Fruit fly (Drosophila melanogaster) whole organism, embryonic: ENCODE data around the gene Acph-1.

Experiments used
- Aef1 ChIP-seq: fragments of 200-800 bp; sonication (Bioruptor generic); IDR thresholded peaks from 3 replicates; pipeline ENCODE4 v1.3.6; 2022; ENCODE audit warnings: missing biosample characterization, missing genetic modification characterization
- CG11504 ChIP-seq: fragments of 200-800 bp; sonication (Bioruptor generic); optimal IDR thresholded peaks from 3 replicates; lab custom pipeline; 2019; ENCODE audit warnings: missing biosample characterization, mild to moderate bottlenecking, missing genetic modification characterization, moderate library complexity
- CG11723 ChIP-seq: fragments of 200-800 bp; sonication (Bioruptor generic); optimal IDR thresholded peaks from 2 replicates; lab custom pipeline; 2017; ENCODE audit warnings: missing biosample characterization, mild to moderate bottlenecking, missing genetic modification characterization
- CG12769 ChIP-seq: fragments of 200-800 bp; sonication (Bioruptor generic); optimal IDR thresholded peaks from 2 replicates; lab custom pipeline; 2019; ENCODE audit warnings: missing biosample characterization, mild to moderate bottlenecking, missing genetic modification characterization, moderate library complexity
- CG13123 ChIP-seq: fragments of 200-800 bp; sonication (Bioruptor generic); optimal IDR thresholded peaks from 2 replicates; lab custom pipeline; 2016; ENCODE audit warnings: missing biosample characterization, missing genetic modification characterization
- CG15269 ChIP-seq: fragments of 200-800 bp; sonication (Bioruptor generic); optimal IDR thresholded peaks from 2 replicates; lab custom pipeline; 2018; ENCODE audit warnings: missing biosample characterization, mild to moderate bottlenecking, missing genetic modification characterization, moderate library complexity
- CG15514 ChIP-seq: fragments of 200-800 bp; sonication (Bioruptor generic); optimal IDR thresholded peaks from 3 replicates; lab custom pipeline; 2017; ENCODE audit warnings: missing biosample characterization, missing genetic modification characterization, mild to moderate bottlenecking, moderate library complexity, missing genetic modification reagents
- CG2116 ChIP-seq: fragments of 200-800 bp; sonication (Bioruptor generic); optimal IDR thresholded peaks from 3 replicates; lab custom pipeline; 2018; ENCODE audit warnings: missing biosample characterization, mild to moderate bottlenecking, missing genetic modification characterization
- CG2120 ChIP-seq: fragments of 200-800 bp; sonication (Bioruptor generic); optimal IDR thresholded peaks from 3 replicates; lab custom pipeline; 2016; ENCODE audit warnings: missing biosample characterization, missing genetic modification characterization
- CG30020 ChIP-seq: fragments of 200-800 bp; optimal IDR thresholded peaks from 2 replicates; lab custom pipeline; 2019; ENCODE audit warnings: missing biosample characterization, mild to moderate bottlenecking, missing genetic modification characterization, moderate library complexity
- CG30403 ChIP-seq: fragments of 200-800 bp; sonication (Bioruptor generic); optimal IDR thresholded peaks from 3 replicates; lab custom pipeline; 2016; ENCODE audit warnings: missing biosample characterization, missing genetic modification characterization
- CG6654 ChIP-seq: fragments of 200-800 bp; sonication (Bioruptor generic); optimal IDR thresholded peaks from 2 replicates; lab custom pipeline; 2017; ENCODE audit warnings: missing biosample characterization, mild to moderate bottlenecking, missing genetic modification characterization
- CG6683 ChIP-seq: fragments of 200-800 bp; sonication (Bioruptor generic); optimal IDR thresholded peaks from 2 replicates; lab custom pipeline; 2017; ENCODE audit warnings: missing biosample characterization, mild to moderate bottlenecking, missing genetic modification characterization, missing genetic modification reagents
- CG6689 ChIP-seq: fragments of 200-800 bp; sonication (Bioruptor generic); IDR thresholded peaks from 2 replicates; pipeline ENCODE4 v1.3.6; 2022; ENCODE audit warnings: missing biosample characterization, missing genetic modification characterization
- CG7372 ChIP-seq: fragments of 200-800 bp; sonication (Bioruptor generic); IDR thresholded peaks from 2 replicates; pipeline ENCODE4 v1.3.6; 2022; ENCODE audit warnings: missing biosample characterization, missing genetic modification characterization
- CG7745 ChIP-seq: fragments of 200-800 bp; sonication (Bioruptor generic); optimal IDR thresholded peaks from 2 replicates; lab custom pipeline; 2018; ENCODE audit warnings: missing biosample characterization, mild to moderate bottlenecking, missing genetic modification characterization, moderate library complexity
- CG8290 ChIP-seq, 3 experiments: fragments of 200-800 bp; sonication (Bioruptor generic); optimal IDR thresholded peaks; 2 replicates each; lab custom pipeline; 2016 to 2019; ENCODE audit warnings: missing biosample characterization in 3 of 3, missing genetic modification characterization in 3 of 3, mild to moderate bottlenecking in 2 of 3, moderate library complexity in 1 of 3
- CG8944 ChIP-seq: fragments of 200-800 bp; sonication (Bioruptor generic); optimal IDR thresholded peaks from 3 replicates; lab custom pipeline; 2016; ENCODE audit warnings: missing biosample characterization, missing genetic modification characterization
- Dfd ChIP-seq, 2 experiments: fragments of >200 bp; optimal IDR thresholded peaks; 2 replicates each; lab custom pipeline; 2017; ENCODE audit warnings: missing biosample characterization in 2 of 2, missing genetic modification characterization in 2 of 2
- Ets65A ChIP-seq: fragments of 200-800 bp; sonication (Bioruptor generic); peaks from one replicate; lab custom pipeline; 2016; ENCODE audit warnings: missing biosample characterization, missing genetic modification characterization
- HLH3B ChIP-seq: fragments of 200-800 bp; sonication (Bioruptor generic); IDR thresholded peaks from 2 replicates; pipeline ENCODE4 v1.3.6; 2022; ENCODE audit warnings: missing biosample characterization, missing genetic modification characterization
- HLH4C ChIP-seq: fragments of 200-800 bp; sonication (Bioruptor generic); IDR thresholded peaks from 3 replicates; pipeline ENCODE4 v1.3.6; 2022; ENCODE audit warnings: missing biosample characterization, missing genetic modification characterization; ENCODE audit not compliant: partially characterized antibody
- Hmr ChIP-seq: fragments of 200-800 bp; sonication (Bioruptor generic); optimal IDR thresholded peaks from 3 replicates; lab custom pipeline; 2017; ENCODE audit warnings: mild to moderate bottlenecking, missing biosample characterization, missing genetic modification reagents, missing genetic modification characterization
- Max ChIP-seq: fragments of 200-800 bp; sonication (Bioruptor generic); optimal IDR thresholded peaks from 2 replicates; lab custom pipeline; 2016; ENCODE audit warnings: missing biosample characterization, mild to moderate bottlenecking, missing genetic modification characterization
- NfI ChIP-seq: fragments of 200-800 bp; sonication (Bioruptor generic); optimal IDR thresholded peaks from 3 replicates; lab custom pipeline; 2018; ENCODE audit warnings: missing biosample characterization, mild to moderate bottlenecking, missing genetic modification characterization, moderate library complexity
- Optix ChIP-seq: fragments of 200-800 bp; sonication (Bioruptor generic); IDR thresholded peaks from 3 replicates; pipeline ENCODE4 v1.3.6; 2022; ENCODE audit warnings: missing biosample characterization, missing genetic modification characterization
- Rfx ChIP-seq: fragments of 200-800 bp; sonication (Bioruptor generic); IDR thresholded peaks from 2 replicates; pipeline ENCODE4 v1.3.6; 2022; ENCODE audit warnings: missing biosample characterization, missing genetic modification characterization
- Rx ChIP-seq: fragments of 200-800 bp; sonication (Bioruptor generic); IDR thresholded peaks from 2 replicates; pipeline ENCODE4 v1.3.6; 2022; ENCODE audit warnings: missing biosample characterization, missing genetic modification characterization
- bbx ChIP-seq: fragments of 200-800 bp; sonication (Bioruptor generic); IDR thresholded peaks from 2 replicates; pipeline ENCODE4 v1.3.6; 2022; ENCODE audit warnings: missing biosample characterization, missing genetic modification characterization; ENCODE audit not compliant: partially characterized antibody
- bcd ChIP-seq: fragments of 200-800 bp; sonication (Bioruptor generic); optimal IDR thresholded peaks from 2 replicates; lab custom pipeline; 2017; ENCODE audit warnings: missing biosample characterization, mild to moderate bottlenecking, missing genetic modification characterization
- cg ChIP-seq: fragments of 200-800 bp; sonication (Bioruptor generic); optimal IDR thresholded peaks from 3 replicates; lab custom pipeline; 2019; ENCODE audit warnings: missing biosample characterization, mild to moderate bottlenecking, missing genetic modification characterization, moderate library complexity
- ci ChIP-seq: fragments of 200-800 bp; sonication (Bioruptor generic); IDR thresholded peaks from 3 replicates; pipeline ENCODE4 v1.3.6; 2022; ENCODE audit warnings: missing biosample characterization, missing genetic modification characterization
- dmrt99B ChIP-seq: fragments of 200-800 bp; sonication (Bioruptor generic); optimal IDR thresholded peaks from 2 replicates; lab custom pipeline; 2018; ENCODE audit warnings: missing biosample characterization, mild to moderate bottlenecking, missing genetic modification characterization, moderate library complexity
- gcm ChIP-seq: fragments of 200-800 bp; sonication (Bioruptor generic); optimal IDR thresholded peaks from 2 replicates; lab custom pipeline; 2019; ENCODE audit warnings: missing biosample characterization, mild to moderate bottlenecking, missing genetic modification characterization, moderate library complexity
- gem ChIP-seq: fragments of 200-800 bp; sonication (Bioruptor generic); optimal IDR thresholded peaks from 2 replicates; lab custom pipeline; 2019; ENCODE audit warnings: missing biosample characterization, mild to moderate bottlenecking, missing genetic modification characterization, moderate library complexity
- hb ChIP-seq: fragments of 200-800 bp; sonication (Bioruptor generic); IDR thresholded peaks from 3 replicates; pipeline ENCODE4 v1.3.6; 2022; ENCODE audit warnings: missing biosample characterization, missing genetic modification characterization; ENCODE audit not compliant: partially characterized antibody
- jigr1 ChIP-seq: fragments of 200-800 bp; sonication (Bioruptor generic); IDR thresholded peaks from 3 replicates; pipeline ENCODE4 v1.3.6; 2022; ENCODE audit warnings: missing biosample characterization, missing genetic modification characterization
- klu ChIP-seq: fragments of 200-800 bp; sonication (Bioruptor generic); IDR thresholded peaks from 2 replicates; pipeline ENCODE4 v1.3.6; 2022; ENCODE audit warnings: missing biosample characterization, missing genetic modification characterization
- lmd ChIP-seq: fragments of 200-800 bp; sonication (Bioruptor generic); IDR thresholded peaks from 2 replicates; pipeline ENCODE4 v1.3.6; 2022; ENCODE audit warnings: missing biosample characterization, missing genetic modification characterization
- luna ChIP-seq: fragments of 200-800 bp; sonication (Bioruptor generic); optimal IDR thresholded peaks from 2 replicates; lab custom pipeline; 2016; ENCODE audit warnings: missing biosample characterization, missing genetic modification characterization
- pita ChIP-seq: fragments of 200-800 bp; sonication (Bioruptor generic); optimal IDR thresholded peaks from 2 replicates; lab custom pipeline; 2017; ENCODE audit warnings: missing biosample characterization, mild to moderate bottlenecking, missing genetic modification characterization
- ranshi ChIP-seq: fragments of 200-800 bp; sonication (Bioruptor generic); IDR thresholded peaks from 2 replicates; pipeline ENCODE4 v1.3.6; 2022; ENCODE audit warnings: missing biosample characterization, missing genetic modification characterization
- row ChIP-seq: fragments of 200-800 bp; sonication (Bioruptor generic); IDR thresholded peaks from 3 replicates; pipeline ENCODE4 v1.3.6; 2022; ENCODE audit warnings: missing biosample characterization, missing genetic modification characterization
- shn ChIP-seq: fragments of 200-800 bp; sonication (Bioruptor generic); optimal IDR thresholded peaks from 3 replicates; lab custom pipeline; 2016; ENCODE audit warnings: missing biosample characterization, missing genetic modification characterization
- sim ChIP-seq: fragments of 200-800 bp; sonication (Bioruptor generic); IDR thresholded peaks from 2 replicates; pipeline ENCODE4 v1.3.6; 2022; ENCODE audit warnings: missing biosample characterization, missing genetic modification characterization
- sima ChIP-seq: fragments of 200-800 bp; sonication (Bioruptor generic); optimal IDR thresholded peaks from 2 replicates; lab custom pipeline; 2016; ENCODE audit warnings: missing biosample characterization, missing genetic modification characterization
- slbo ChIP-seq: fragments of 200-800 bp; sonication (Bioruptor generic); IDR thresholded peaks from 2 replicates; pipeline ENCODE4 v1.3.6; 2022; ENCODE audit warnings: missing biosample characterization, missing genetic modification characterization
- tgo ChIP-seq: fragments of 200-800 bp; sonication (Bioruptor generic); IDR thresholded peaks from 3 replicates; pipeline ENCODE4 v1.3.6; 2022; ENCODE audit warnings: missing biosample characterization, missing genetic modification characterization
- trem ChIP-seq: fragments of 200-800 bp; optimal IDR thresholded peaks from 3 replicates; lab custom pipeline; 2019; ENCODE audit warnings: missing biosample characterization, mild to moderate bottlenecking, missing genetic modification characterization, moderate library complexity
- wor ChIP-seq: fragments of 200-800 bp; sonication (Bioruptor generic); IDR thresholded peaks from 2 replicates; pipeline ENCODE4 v1.3.6; 2022; ENCODE audit warnings: missing biosample characterization, missing genetic modification characterization
- yki ChIP-seq: fragments of >200 bp; optimal IDR thresholded peaks from 3 replicates; lab custom pipeline; 2018

Acph-1 gene

dm6 chr3R:29978595-29978994 is 14.6 kb downstream of the Acph-1 start (continued):
- TF ChIP-seq CG11504 (tag; lab: Kevin White, UChicago) (peak; percentile 53), gem (tag; lab: Kevin White, UChicago) (peak; percentile 46), row (peak; percentile 56; the same call in 2 of the 3 replicates), CG7372 (GFP tag; lab: Robert Waterston, UW) (no peak), HLH3B (GFP tag; lab: Robert Waterston, UW) (peak; percentile 50; the same call in 1 of the 2 replicates), CG6689 (0 out of 2 replicates have a peak, but pooled peaks have one; percentile 13), CG30020 (no peak), sima (GFP tag; lab: Kevin White, UChicago) (no peak), tgo (GFP tag; lab: Robert Waterston, UW) (peak; percentile 45; the same call in 1 of the 3 replicates), CG15269 (tag; lab: Kevin White, UChicago) (peak; percentile 36), CG15514 (GFP tag; lab: Kevin White, UChicago) (peak; percentile 34), bcd (GFP tag; lab: Kevin White, UChicago) (peak; percentile 29), pita (GFP tag; lab: Kevin White, UChicago) (no peak), Optix (GFP tag; lab: Robert Waterston, UW) (no peak), dmrt99B (tag; lab: Kevin White, UChicago) (peak; percentile 52), hb (GFP tag; lab: Robert Waterston, UW) (no peak), wor (GFP tag; lab: Robert Waterston, UW) (no peak), lmd (peak; percentile 53), bbx (GFP tag; lab: Robert Waterston, UW) (no peak), yki (no peak), CG12769 (tag; lab: Kevin White, UChicago) (peak; percentile 68), CG2120 (GFP tag; lab: Kevin White, UChicago) (peak; percentile 51), luna (GFP tag; lab: Kevin White, UChicago) (no peak), gcm (GFP tag; lab: Kevin White, UChicago) (no peak), slbo (GFP tag; lab: Robert Waterston, UW) (peak; percentile 59; the same call in 1 of the 2 replicates), Rx (GFP tag; lab: Robert Waterston, UW) (peak; percentile 23; the same call in 1 of the 2 replicates), CG8290 (GFP tag; optimal IDR thresholded peaks at IDR 0.05; lab: Kevin White, UChicago) (no peak), CG8290 (tag; optimal IDR thresholded peaks at IDR 0.05; lab: Kevin White, UChicago) (peak in 1 of 2 experiments; percentile 62), jigr1 (GFP tag; lab: Robert Waterston, UW) (no peak), Hmr (GFP tag; lab: Kevin White, UChicago) (peak; percentile 53), Rfx (GFP tag; lab: Robert Waterston, UW) (peak; percentile 51)

- TF ChIP-seq Dfd (GFP tag; optimal IDR thresholded peaks at IDR 0.05; lab: Kevin White, UChicago) (no peak), NfI (GFP tag; lab: Kevin White, UChicago) (no peak), ranshi (0 out of 2 replicates have a peak, but pooled peaks have one; percentile 4), Max (GFP tag; lab: Kevin White, UChicago) (no peak), cg (no peak), Ets65A (GFP tag; lab: Kevin White, UChicago) (peak; percentile 47), CG13123 (GFP tag; lab: Kevin White, UChicago) (no peak), CG30403 (GFP tag; lab: Kevin White, UChicago) (no peak), sim (GFP tag; lab: Robert Waterston, UW) (no peak), klu (GFP tag; lab: Robert Waterston, UW) (no peak), trem (tag; lab: Kevin White, UChicago) (no peak), Aef1 (GFP tag; lab: Robert Waterston, UW) (no peak), CG6654 (GFP tag; lab: Kevin White, UChicago) (no peak), CG6683 (GFP tag; lab: Kevin White, UChicago) (no peak), CG7745 (tag; lab: Kevin White, UChicago) (no peak), shn (GFP tag; lab: Kevin White, UChicago) (no peak), CG8944 (GFP tag; lab: Kevin White, UChicago) (no peak), HLH4C (no peak), CG11723 (no peak), ci (0 out of 3 replicates have a peak, but pooled peaks have one; percentile 14), CG2116 (GFP tag; lab: Kevin White, UChicago) (no peak)
Observed at dm6 chr3R:29969347-29969746, 23.9 kb downstream of the Acph-1 start, which contains the start of gene TkR99D. Gene TkR99D (minus strand): TSS chr3R:29969447.
